Fruit fly (Drosophila melanogaster): ENCODE measurements around the gene ssx.

ssx gene

DNA sequence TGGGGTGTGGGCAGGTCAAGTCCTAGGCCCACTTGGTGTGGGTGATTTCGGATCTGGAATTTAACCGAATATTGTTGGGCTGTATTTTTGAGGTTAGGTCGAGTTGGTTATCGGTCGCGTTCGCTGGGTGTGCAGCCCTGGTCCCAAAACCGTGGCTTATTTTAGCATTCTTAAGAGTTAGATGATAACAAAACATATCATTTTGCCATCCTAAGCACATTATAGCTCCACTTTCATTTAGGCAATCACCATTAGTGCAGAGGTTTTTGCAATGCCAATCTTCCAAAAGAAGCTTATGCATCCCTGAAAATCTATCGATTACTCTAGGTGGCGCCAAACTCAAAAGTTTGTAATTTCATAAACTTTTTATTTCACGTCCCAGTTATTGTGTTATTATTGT is 21.1 kb upstream of the ssx start, which contains the start of gene MTPAP (continued):
- TF ChIP-seq CG17186 (GFP tag; optimal IDR thresholded peaks at IDR 0.05) (no peak), Nf-YB (GFP tag; optimal IDR thresholded peaks at IDR 0.05) (no peak), CG13424 (tag; optimal IDR thresholded peaks at IDR 0.05) (peak; percentile 6), CG14050 (GFP tag; IDR thresholded peaks at IDR 0.05) (no peak), org-1 (GFP tag; optimal IDR thresholded peaks at IDR 0.05) (no peak), Gsc (GFP tag; IDR thresholded peaks at IDR 0.05) (no peak), bbx (GFP tag; IDR thresholded peaks at IDR 0.05; ENCODE audit: partially characterized antibody) (peak; percentile 86), Ets97D (GFP tag; optimal IDR thresholded peaks at IDR 0.05) (peak; percentile 1), Doc3 (GFP tag; IDR thresholded peaks at IDR 0.05; ENCODE audit: partially characterized antibody) (peak; percentile 42; the same call in 1 of the 3 replicates), chm (GFP tag; IDR thresholded peaks at IDR 0.05) (no peak), CG12071 (GFP tag; optimal IDR thresholded peaks at IDR 0.05) (no peak), Rfx (GFP tag; IDR thresholded peaks at IDR 0.05) (no peak), CG30020 (tag; optimal IDR thresholded peaks at IDR 0.05) (no peak), D19B (GFP tag; optimal IDR thresholded peaks at IDR 0.05) (no peak), NC2β (GFP tag; optimal IDR thresholded peaks at IDR 0.05) (peak; percentile 43), fd3F (GFP tag; optimal IDR thresholded peaks at IDR 0.05) (no peak), CG3995 (GFP tag; optimal IDR thresholded peaks at IDR 0.05) (no peak), CG5180 (GFP tag; optimal IDR thresholded peaks at IDR 0.05) (no peak), wor (GFP tag; IDR thresholded peaks at IDR 0.05) (no peak), CG1603 (tag; optimal IDR thresholded peaks at IDR 0.05) (no peak), CG15479 (GFP tag; optimal IDR thresholded peaks at IDR 0.05) (no peak), GATAe (GFP tag; conservative IDR thresholded peaks at IDR 0.05) (no peak), CG11695 (GFP tag; IDR thresholded peaks at IDR 0.05) (no peak), CG14667 (GFP tag; IDR thresholded peaks at IDR 0.05) (no peak), CG3163 (GFP tag; optimal IDR thresholded peaks at IDR 0.05) (peak; percentile 1), Atf-2 (GFP tag; optimal IDR thresholded peaks at IDR 0.05) (no peak), Ets65A (GFP tag) (no peak), CG10321 (GFP tag; IDR thresholded peaks at IDR 0.05) (no peak), sc (optimal IDR thresholded peaks at IDR 0.05) (no peak), sc (GFP tag; optimal IDR thresholded peaks at IDR 0.05) (no peak), Tbp (GFP tag; optimal IDR thresholded peaks at IDR 0.05) (no peak), CG17829 (tag; optimal IDR thresholded peaks at IDR 0.05) (peak; percentile 30), nmo (GFP tag; optimal IDR thresholded peaks at IDR 0.05) (peak; percentile 54), CG13894 (tag; optimal IDR thresholded peaks at IDR 0.05) (no peak), Jarid2 (GFP tag; optimal IDR thresholded peaks at IDR 0.05) (no peak), CG14441 (GFP tag; IDR thresholded peaks at IDR 0.05) (no peak), lmd (GFP tag; IDR thresholded peaks at IDR 0.05) (no peak), Dip3 (GFP tag; optimal IDR thresholded peaks at IDR 0.05) (no peak), knrl (GFP tag; IDR thresholded peaks at IDR 0.05; ENCODE audit: partially characterized antibody) (peak; percentile 69), eve (GFP tag; optimal IDR thresholded peaks at IDR 0.05) (no peak), maf-S (GFP tag; optimal IDR thresholded peaks at IDR 0.05) (no peak), rib (GFP tag; IDR thresholded peaks at IDR 0.05) (no peak), BtbVII (GFP tag; optimal IDR thresholded peaks at IDR 0.05) (no peak), caup (GFP tag; optimal IDR thresholded peaks at IDR 0.05; ENCODE audit: severe bottlenecking) (no peak), Hey (tag; optimal IDR thresholded peaks at IDR 0.05) (no peak), CG1602 (GFP tag; optimal IDR thresholded peaks at IDR 0.05) (no peak), CG4617 (GFP tag; optimal IDR thresholded peaks at IDR 0.05; ENCODE audit: borderline replicate concordance) (peak; percentile 51), unc-4 (GFP tag; IDR thresholded peaks at IDR 0.05; ENCODE audit: partially characterized antibody) (peak; percentile 60), gce (GFP tag; IDR thresholded peaks at IDR 0.05) (no peak), CG12219 (GFP tag; optimal IDR thresholded peaks at IDR 0.05) (no peak), ewg (GFP tag; optimal IDR thresholded peaks at IDR 0.05) (no peak), CG17385 (GFP tag; optimal IDR thresholded peaks at IDR 0.05) (no peak)

All from whole organism, embryonic.